Worm (Caenorhabditis elegans): ENCODE data around the gene vha-12.
A peak's percentile ranks its signal among the peaks of the same experiment; 100 is the strongest.

Gene vha-12

ce11 chrX:4222200-4222599 lies 31.3 kb downstream of the vha-12 start (continued):
- TF ChIP-seq mep-1 (tag; optimal IDR thresholded peaks at IDR 0.05) (peak; percentile 49), isw-1 (GFP tag; IDR thresholded peaks at IDR 0.05) (no peak)

- TF ChIP-seq tlp-1 (tag; optimal IDR thresholded peaks at IDR 0.05) (no peak), lin-15B (tag; optimal IDR thresholded peaks at IDR 0.05) (no peak), unc-86 (tag; optimal IDR thresholded peaks at IDR 0.05) (peak; percentile 98), pax-3 (tag; optimal IDR thresholded peaks at IDR 0.05) (peak; percentile 86), nhr-11 (tag; optimal IDR thresholded peaks at IDR 0.05) (peak; percentile 88), egl-27 (tag; optimal IDR thresholded peaks at IDR 0.05) (peak in 1 of 2 experiments; percentile 73), nhr-77 (tag; optimal IDR thresholded peaks at IDR 0.05) (peak; percentile 50), sptf-1 (tag; optimal IDR thresholded peaks at IDR 0.05) (no peak), pag-3 (tag; optimal IDR thresholded peaks at IDR 0.05; ENCODE audit: borderline replicate concordance, insufficient read depth) (no peak), lin-39 (tag; optimal IDR thresholded peaks at IDR 0.05) (peak; percentile 84), pqm-1 (tag; optimal IDR thresholded peaks at IDR 0.05) (no peak), Y116A8C.19 (tag; optimal IDR thresholded peaks at IDR 0.05; ENCODE audit: borderline replicate concordance) (no peak), skn-1 (tag; optimal IDR thresholded peaks at IDR 0.05) (no peak), hlh-4 (tag; optimal IDR thresholded peaks at IDR 0.05) (no peak), nhr-19 (GFP tag; conservative IDR thresholded peaks at IDR 0.05) (peak; percentile 93), mab-9 (GFP tag; IDR thresholded peaks at IDR 0.05) (peak; percentile 67), hlh-17 (GFP tag; optimal IDR thresholded peaks at IDR 0.05; ENCODE audit: borderline replicate concordance) (no peak), C04F5.9 (tag; optimal IDR thresholded peaks at IDR 0.05) (peak; percentile 86), unc-130 (tag; optimal IDR thresholded peaks at IDR 0.05) (no peak), nhr-237 (tag; optimal IDR thresholded peaks at IDR 0.05) (no peak), efl-1 (optimal IDR thresholded peaks at IDR 0.05) (peak; percentile 92 to 99), efl-1 (GFP tag; optimal IDR thresholded peaks at IDR 0.05 in 1 of 2) (peak; percentile 38 to 93), lir-3 (tag; optimal IDR thresholded peaks at IDR 0.05; ENCODE audit: poor library complexity) (peak; percentile 71), C34B4.2 (tag; optimal IDR thresholded peaks at IDR 0.05) (no peak), hpl-2 (GFP tag; optimal IDR thresholded peaks at IDR 0.05) (peak; percentile 91), tbx-2 (tag; optimal IDR thresholded peaks at IDR 0.05) (peak; percentile 97), elt-2 (tag; optimal IDR thresholded peaks at IDR 0.05) (peak; percentile 88), irx-1 (tag; optimal IDR thresholded peaks at IDR 0.05) (peak; percentile 91), vab-15 (tag; optimal IDR thresholded peaks at IDR 0.05) (peak; percentile 9), sup-37 (GFP tag; optimal IDR thresholded peaks at IDR 0.05) (peak; percentile 88), lin-35 (GFP tag; optimal IDR thresholded peaks at IDR 0.05) (peak; percentile 53 to 68), ztf-11 (tag; optimal IDR thresholded peaks at IDR 0.05) (peak in 1 of 2 experiments; percentile 92), snpc-4 (tag; optimal IDR thresholded peaks at IDR 0.05) (peak; percentile 18), ceh-88 (GFP tag; IDR thresholded peaks at IDR 0.05) (peak; percentile 78), ztf-4 (tag; optimal IDR thresholded peaks at IDR 0.05) (peak; percentile 95), nhr-20 (tag; optimal IDR thresholded peaks at IDR 0.05) (peak; percentile 97), efl-3 (GFP tag; optimal IDR thresholded peaks at IDR 0.05) (peak; percentile 50), grh-1 (GFP tag; IDR thresholded peaks at IDR 0.05) (peak; percentile 95), nhr-76 (tag; optimal IDR thresholded peaks at IDR 0.05) (no peak), ceh-8 (GFP tag; optimal IDR thresholded peaks at IDR 0.05) (peak; percentile 44), ama-1 (optimal IDR thresholded peaks at IDR 0.05) (peak; percentile 65), rnt-1 (tag; optimal IDR thresholded peaks at IDR 0.05) (peak; percentile 60), ceh-82 (tag; optimal IDR thresholded peaks at IDR 0.05) (peak; percentile 45 to 51 (median 49)), fkh-10 (GFP tag; optimal IDR thresholded peaks at IDR 0.05) (no peak), fos-1 (tag; optimal IDR thresholded peaks at IDR 0.05) (peak; percentile 54), unc-98 (GFP tag; IDR thresholded peaks at IDR 0.05) (no peak), unc-30 (tag; optimal IDR thresholded peaks at IDR 0.05) (no peak), ceh-63 (GFP tag; optimal IDR thresholded peaks at IDR 0.05) (no peak), snu-23 (GFP tag; optimal IDR thresholded peaks at IDR 0.05) (peak; percentile 97)
These were observed 32.0 kb downstream of the vha-12 start for ce11 chrX:4222779-4223387.

Data from whole organism, L1 larva.